Worm (Caenorhabditis elegans) whole organism, L2 larva: Measurements from ENCODE around the gene C54F6.20.

Source experiments
- C34F6.9 ChIP-seq: fragments of 150-350 bp; optimal IDR thresholded peaks from 2 replicates; lab custom pipeline; 2014; ENCODE audit warnings: missing biosample characterization, missing genetic modification characterization
- F13H6.1 ChIP-seq: sonication (generic microtip); optimal IDR thresholded peaks from 2 replicates; lab custom pipeline; 2016; ENCODE audit warnings: missing genetic modification characterization, missing compliant biosample characterization
- R02D3.7 ChIP-seq: fragments of 150-350 bp; optimal IDR thresholded peaks from 2 replicates; lab custom pipeline; 2014; ENCODE audit warnings: missing biosample characterization, missing genetic modification characterization
- ZK546.5 ChIP-seq: sonication (generic microtip); optimal IDR thresholded peaks from 2 replicates; lab custom pipeline; 2017; ENCODE audit warnings: missing biosample characterization, missing genetic modification characterization
- alr-1 ChIP-seq: fragments of 150-350 bp; optimal IDR thresholded peaks from 2 replicates; lab custom pipeline; 2014; ENCODE audit warnings: missing biosample characterization, missing genetic modification characterization
- ama-1 ChIP-seq: fragments of 150-350 bp; optimal IDR thresholded peaks from 2 replicates; lab custom pipeline; 2018; ENCODE audit warnings: inconsistent platforms
- ceh-82 ChIP-seq: fragments of 150-350 bp; optimal IDR thresholded peaks from 2 replicates; lab custom pipeline; 2014; ENCODE audit warnings: missing biosample characterization, missing genetic modification characterization
- crh-2 ChIP-seq: sonication (generic microtip); optimal IDR thresholded peaks from 2 replicates; lab custom pipeline; 2017; ENCODE audit warnings: missing biosample characterization, missing genetic modification characterization
- dmd-4 ChIP-seq: sonication (generic microtip); optimal IDR thresholded peaks from 2 replicates; lab custom pipeline; 2017; ENCODE audit warnings: missing biosample characterization, missing genetic modification characterization
- egl-27 ChIP-seq: sonication (generic microtip); optimal IDR thresholded peaks from 3 replicates; lab custom pipeline; 2017; ENCODE audit warnings: missing biosample characterization, missing genetic modification reagents, missing genetic modification characterization
- elt-3 ChIP-seq: sonication (generic microtip); optimal IDR thresholded peaks from 2 replicates; lab custom pipeline; 2017; ENCODE audit warnings: missing biosample characterization, missing genetic modification characterization
- lin-11 ChIP-seq: fragments of 150-350 bp; sonication (generic microtip); optimal IDR thresholded peaks from 2 replicates; lab custom pipeline; 2014; ENCODE audit warnings: missing biosample characterization, missing genetic modification characterization, inconsistent platforms, mixed read lengths
- lin-13 ChIP-seq: fragments of 150-350 bp; optimal IDR thresholded peaks from 2 replicates; lab custom pipeline; 2014; ENCODE audit warnings: missing biosample characterization, missing genetic modification reagents, missing genetic modification characterization
- lin-39 ChIP-seq: fragments of 150-350 bp; optimal IDR thresholded peaks from 2 replicates; lab custom pipeline; 2014; ENCODE audit warnings: missing biosample characterization, missing genetic modification reagents, missing genetic modification characterization
- lsy-2 ChIP-seq, 2 experiments: fragments of 150-350 bp in 1 of 2; sonication (generic microtip) in 1 of 2; optimal IDR thresholded peaks; 2 replicates each; lab custom pipeline; 2014 to 2017; ENCODE audit warnings: missing biosample characterization in 2 of 2, missing genetic modification characterization in 2 of 2
- mab-5 ChIP-seq: fragments of 150-350 bp; optimal IDR thresholded peaks from 2 replicates; lab custom pipeline; 2014; ENCODE audit warnings: missing biosample characterization, missing genetic modification characterization
- mbf-1 ChIP-seq: sonication (generic microtip); optimal IDR thresholded peaks from 2 replicates; lab custom pipeline; 2017; ENCODE audit warnings: missing biosample characterization, missing genetic modification characterization
- nhr-10 ChIP-seq: sonication (generic microtip); optimal IDR thresholded peaks from 2 replicates; lab custom pipeline; 2017; ENCODE audit warnings: missing biosample characterization, missing genetic modification characterization
- nhr-12 ChIP-seq: fragments of 150-350 bp; optimal IDR thresholded peaks from 2 replicates; lab custom pipeline; 2014; ENCODE audit warnings: missing biosample characterization, missing genetic modification characterization
- nhr-129 ChIP-seq: fragments of 150-350 bp; optimal IDR thresholded peaks from 2 replicates; lab custom pipeline; 2014; ENCODE audit warnings: missing biosample characterization, missing genetic modification characterization
- nhr-23 ChIP-seq: fragments of 150-350 bp; optimal IDR thresholded peaks from 2 replicates; lab custom pipeline; 2014; ENCODE audit warnings: missing biosample characterization, missing genetic modification reagents, missing genetic modification characterization
- nhr-237 ChIP-seq: fragments of 150-350 bp; optimal IDR thresholded peaks from 2 replicates; lab custom pipeline; 2014; ENCODE audit warnings: missing biosample characterization, missing genetic modification characterization
- peb-1 ChIP-seq: fragments of 150-350 bp; optimal IDR thresholded peaks from 2 replicates; lab custom pipeline; 2014; ENCODE audit warnings: missing biosample characterization, missing genetic modification characterization
- sem-4 ChIP-seq: fragments of 150-350 bp; optimal IDR thresholded peaks from 2 replicates; lab custom pipeline; 2014; ENCODE audit warnings: missing biosample characterization, missing genetic modification reagents, missing genetic modification characterization
- sma-3 ChIP-seq: sonication (generic microtip); optimal IDR thresholded peaks from 2 replicates; lab custom pipeline; 2016; ENCODE audit warnings: missing genetic modification reagents, missing genetic modification characterization, missing compliant biosample characterization
- sma-9 ChIP-seq, 2 experiments: fragments of 150-350 bp in 1 of 2; sonication (generic microtip) in 1 of 2; optimal IDR thresholded peaks; 2 replicates each; lab custom pipeline; 2014 to 2016; ENCODE audit warnings: missing genetic modification characterization in 2 of 2, mild to moderate bottlenecking in 1 of 2, missing biosample characterization in 1 of 2, missing compliant biosample characterization in 1 of 2, missing genetic modification reagents in 1 of 2, moderate library complexity in 1 of 2
- snpc-4 ChIP-seq: fragments of 150-350 bp; optimal IDR thresholded peaks from 2 replicates; lab custom pipeline; 2014; ENCODE audit warnings: missing biosample characterization, missing genetic modification characterization
- unc-55 ChIP-seq: fragments of 150-350 bp; sonication (generic microtip); optimal IDR thresholded peaks from 3 replicates; lab custom pipeline; 2014; ENCODE audit warnings: missing biosample characterization, missing genetic modification reagents, missing genetic modification characterization
- unc-62 ChIP-seq: fragments of 150-350 bp; optimal IDR thresholded peaks from 2 replicates; lab custom pipeline; 2014; ENCODE audit warnings: missing biosample characterization, missing genetic modification reagents, missing genetic modification characterization
- zag-1 ChIP-seq: fragments of 150-350 bp; optimal IDR thresholded peaks from 2 replicates; lab custom pipeline; 2014; ENCODE audit warnings: missing biosample characterization, missing genetic modification characterization
- ztf-1 ChIP-seq: fragments of 200-800 bp; sonication (Bioruptor generic); conservative IDR thresholded peaks from 2 replicates; pipeline ENCODE4 v1.3.6; 2022; ENCODE audit warnings: missing genetic modification characterization, missing compliant biosample characterization
- ztf-4 ChIP-seq: fragments of 150-350 bp; optimal IDR thresholded peaks from 2 replicates; lab custom pipeline; 2014; ENCODE audit warnings: missing biosample characterization, missing genetic modification characterization

Gene C54F6.20

ce11 chrV:7528816-7529215 is 4.3 kb downstream of the C54F6.20 start, which contains the start of gene C54F6.5:
Gene C54F6.5 (plus strand): TSS chrV:7529116.
- TF ChIP-seq R02D3.7 (tag; lab: Kevin White, UChicago) = no peak
- no peak for TF ChIP-seq nhr-129 (tag; lab: Kevin White, UChicago)
- TF ChIP-seq zag-1 = no peak
- TF ChIP-seq ceh-82 (tag; lab: Kevin White, UChicago) = no peak
- no peak for TF ChIP-seq lin-39 (tag; lab: Kevin White, UChicago)
- TF ChIP-seq sem-4 (tag; lab: Kevin White, UChicago) = no peak
- TF ChIP-seq ztf-1 (GFP tag; lab: Robert Waterston, UW) = no peak
- no peak for TF ChIP-seq mab-5 (tag; lab: Kevin White, UChicago)
- no peak for TF ChIP-seq dmd-4 (tag; lab: Kevin White, UChicago)
- no peak for TF ChIP-seq C34F6.9 (tag; lab: Kevin White, UChicago)
- no peak for TF ChIP-seq F13H6.1 (tag; lab: Kevin White, UChicago)
- TF ChIP-seq alr-1 (tag; lab: Kevin White, UChicago) = no peak
- TF ChIP-seq unc-62 = no peak
- TF ChIP-seq lin-13 (GFP tag; lab: Kevin White, UChicago) = no peak
- TF ChIP-seq nhr-23 (tag; lab: Kevin White, UChicago) = no peak
- TF ChIP-seq elt-3 (tag; lab: Kevin White, UChicago) = no peak
- TF ChIP-seq nhr-10 = no peak

- TF ChIP-seq lin-13 (GFP tag; lab: Kevin White, UChicago) (no peak), unc-62 (no peak), nhr-237 (no peak), ama-1 (lab: Kevin White, UChicago) (no peak), sma-3 (GFP tag; lab: Kevin White, UChicago) (no peak), crh-2 (tag; lab: Kevin White, UChicago) (no peak), F13H6.1 (tag; lab: Kevin White, UChicago) (no peak), peb-1 (tag; lab: Kevin White, UChicago) (no peak)
- TF ChIP-seq, all 48 proteins: peak for 0
Measured at ce11 chrV:7529840-7530239, 5.3 kb downstream of the C54F6.20 start, which contains the start of gene swt-2. Gene swt-2 (plus strand): TSS chrV:7530140.

ce11 chrV:7532947-7533346 is 8.4 kb downstream of the C54F6.20 start, which contains the start of gene C54F6.3:
Gene C54F6.3 (plus strand): TSS chrV:7533247.
- TF ChIP-seq dmd-4 (tag; lab: Kevin White, UChicago) (no peak), snpc-4 (tag; lab: Kevin White, UChicago) (no peak), unc-55 (no peak), lsy-2 (tag; optimal IDR thresholded peaks at IDR 0.05; lab: Kevin White, UChicago) (no peak), ZK546.5 (tag; lab: Kevin White, UChicago) (no peak), nhr-129 (tag; lab: Kevin White, UChicago) (no peak), elt-3 (tag; lab: Kevin White, UChicago) (no peak), lin-13 (GFP tag; lab: Kevin White, UChicago) (no peak), F13H6.1 (tag; lab: Kevin White, UChicago) (no peak), sma-9 (GFP tag; optimal IDR thresholded peaks at IDR 0.05; lab: Kevin White, UChicago) (no peak), sma-9 (tag; optimal IDR thresholded peaks at IDR 0.05; lab: Kevin White, UChicago) (no peak), mbf-1 (no peak), lin-11 (tag; lab: Kevin White, UChicago) (no peak), egl-27 (tag; lab: Kevin White, UChicago) (no peak), nhr-10 (no peak), nhr-23 (tag; lab: Kevin White, UChicago) (no peak), ztf-4 (tag; lab: Kevin White, UChicago) (no peak), ceh-82 (tag; lab: Kevin White, UChicago) (no peak), nhr-12 (tag; lab: Kevin White, UChicago) (no peak), unc-62 (no peak)

ce11 chrV:7538018-7538417 is 13.5 kb downstream of the C54F6.20 start, which contains the start of gene C54F6.12:
Gene C54F6.12 (minus strand): TSS chrV:7538118.
- TF ChIP-seq sem-4 (tag; lab: Kevin White, UChicago) (no peak), nhr-129 (tag; lab: Kevin White, UChicago) (no peak)

ce11 chrV:7539015-7539414 is 14.5 kb downstream of the C54F6.20 start, which contains the start of gene srh-268:
Gene srh-268 (plus strand): TSS chrV:7539315.
- TF ChIP-seq crh-2 (tag; lab: Kevin White, UChicago) = no peak
- no peak for TF ChIP-seq ama-1 (lab: Kevin White, UChicago)
